Fruit fly (Drosophila melanogaster): ENCODE data around the gene CG4440.

CG4440 gene

DNA sequence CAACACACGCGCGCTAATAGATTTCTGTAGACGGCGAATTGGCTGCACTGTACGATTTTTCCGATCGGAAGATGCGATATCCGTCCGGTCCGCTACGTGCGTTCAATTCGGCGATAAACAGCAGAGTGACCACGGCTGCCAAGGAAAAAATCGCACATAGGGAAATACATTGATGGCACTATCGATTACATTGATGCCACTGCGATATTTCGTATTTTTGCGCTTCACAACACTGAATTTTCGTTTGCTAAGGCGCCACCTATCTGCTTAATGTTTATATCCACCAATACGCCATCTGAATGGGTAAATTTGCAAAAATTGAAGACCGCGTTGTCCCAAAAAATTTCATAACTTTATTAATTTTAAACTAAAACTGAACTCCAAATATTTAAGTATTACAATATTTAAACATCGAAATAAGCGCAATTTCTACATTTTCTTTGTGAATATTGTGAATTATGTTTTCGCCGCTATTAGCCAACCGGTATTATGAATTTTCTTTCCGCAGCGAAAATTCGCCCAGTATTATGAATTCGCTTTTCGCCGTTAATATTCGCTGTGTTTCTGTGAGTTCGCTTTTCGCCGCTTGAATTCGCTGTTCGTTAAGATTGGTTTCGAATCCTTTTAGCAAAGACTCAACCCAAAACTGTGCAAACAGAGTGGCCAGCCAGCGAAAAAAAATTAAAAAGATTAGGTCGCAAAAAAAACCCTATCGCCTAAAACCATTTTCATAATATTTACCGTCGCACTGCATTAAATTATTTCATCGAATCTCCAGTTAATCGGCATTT is 41.9 kb upstream of the CG4440 start, which contains the start of the genes crp and pkaap (continued):
- TF ChIP-seq Deaf1 (tag; optimal IDR thresholded peaks at IDR 0.05) (peak; percentile 47), CG12155 (GFP tag; optimal IDR thresholded peaks at IDR 0.05) (peak; percentile 85), crol (GFP tag; IDR thresholded peaks at IDR 0.05) (no peak), jumu (GFP tag; optimal IDR thresholded peaks at IDR 0.05) (peak; percentile 87), CG2120 (GFP tag; optimal IDR thresholded peaks at IDR 0.05) (peak; percentile 92), CG10267 (tag; optimal IDR thresholded peaks at IDR 0.05) (peak; percentile 100), lola (GFP tag; optimal IDR thresholded peaks at IDR 0.05) (peak in 1 of 3 experiments; percentile 14), CG17829 (tag; optimal IDR thresholded peaks at IDR 0.05) (peak; percentile 74), CG6813 (GFP tag; optimal IDR thresholded peaks at IDR 0.05) (peak; percentile 64), CG3065 (GFP tag; optimal IDR thresholded peaks at IDR 0.05) (peak; percentile 72), CG42726 (GFP tag; IDR thresholded peaks at IDR 0.05; ENCODE audit: partially characterized antibody) (no peak), CG17186 (GFP tag; optimal IDR thresholded peaks at IDR 0.05) (peak; percentile 71), CG11093 (GFP tag; IDR thresholded peaks at IDR 0.05) (peak; percentile 55; the same call in 2 of the 3 replicates), C15 (GFP tag; IDR thresholded peaks at IDR 0.05) (no peak), CkIIα-i1 (GFP tag; IDR thresholded peaks at IDR 0.05) (no peak), amos (GFP tag; IDR thresholded peaks at IDR 0.05; ENCODE audit: partially characterized antibody) (no peak), Hand (GFP tag; optimal IDR thresholded peaks at IDR 0.05) (peak; percentile 64), abd-A (tag; optimal IDR thresholded peaks at IDR 0.05) (peak; percentile 65), bab2 (GFP tag; optimal IDR thresholded peaks at IDR 0.05) (peak; percentile 90), CG10209 (GFP tag; optimal IDR thresholded peaks at IDR 0.05) (peak; percentile 71), fd102C (GFP tag; optimal IDR thresholded peaks at IDR 0.05) (peak; percentile 11), D19B (GFP tag; optimal IDR thresholded peaks at IDR 0.05) (peak; percentile 3), Ets97D (GFP tag; optimal IDR thresholded peaks at IDR 0.05) (peak; percentile 93), Max (GFP tag; optimal IDR thresholded peaks at IDR 0.05) (peak; percentile 86), CG8478 (optimal IDR thresholded peaks at IDR 0.05) (no peak), nom (GFP tag; optimal IDR thresholded peaks at IDR 0.05) (peak; percentile 65), Xbp1 (GFP tag; optimal IDR thresholded peaks at IDR 0.05) (peak; percentile 87), ase (GFP tag; IDR thresholded peaks at IDR 0.05) (no peak), row (GFP tag; IDR thresholded peaks at IDR 0.05) (no peak), CG12071 (GFP tag; optimal IDR thresholded peaks at IDR 0.05) (peak; percentile 63), bsh (GFP tag; optimal IDR thresholded peaks at IDR 0.05) (peak in 1 of 2 experiments; percentile 55), Nf-YB (GFP tag; optimal IDR thresholded peaks at IDR 0.05) (no peak), Eip74EF (GFP tag; optimal IDR thresholded peaks at IDR 0.05) (peak in 1 of 2 experiments; percentile 59), dimm (GFP tag; IDR thresholded peaks at IDR 0.05) (no peak), CG3407 (GFP tag; optimal IDR thresholded peaks at IDR 0.05) (peak; percentile 69), CG18262 (tag; optimal IDR thresholded peaks at IDR 0.05) (peak; percentile 65), CG10959 (GFP tag; IDR thresholded peaks at IDR 0.05) (no peak), CG7745 (tag; optimal IDR thresholded peaks at IDR 0.05) (peak; percentile 34), CG17361 (GFP tag; IDR thresholded peaks at IDR 0.05) (no peak), sisA (GFP tag; IDR thresholded peaks at IDR 0.05) (no peak), sqz (GFP tag; optimal IDR thresholded peaks at IDR 0.05) (no peak), CG1603 (tag; optimal IDR thresholded peaks at IDR 0.05) (peak; percentile 89), MBD-R2 (GFP tag; IDR thresholded peaks at IDR 0.05) (no peak), Myb (GFP tag; optimal IDR thresholded peaks at IDR 0.05) (peak; percentile 84), CG9609 (GFP tag; optimal IDR thresholded peaks at IDR 0.05) (peak; percentile 75), ERR (GFP tag; optimal IDR thresholded peaks at IDR 0.05) (peak; percentile 87), sc (optimal IDR thresholded peaks at IDR 0.05) (no peak), sc (GFP tag; optimal IDR thresholded peaks at IDR 0.05) (peak; percentile 45), CG7556 (GFP tag; optimal IDR thresholded peaks at IDR 0.05) (peak; percentile 65)
